Fruit fly (Drosophila melanogaster): ENCODE data around the gene Blos4.

- TF ChIP-seq Dll (optimal IDR thresholded peaks at IDR 0.05): no peak
- no peak for TF ChIP-seq CG8478 (optimal IDR thresholded peaks at IDR 0.05)
These were observed 15.3 kb downstream of the Blos4 start, which contains the start of gene Cpr67Fb for dm6 chr3L:10894159-10894558.

Data from whole organism.